Worm (Caenorhabditis elegans): ENCODE results near the gene K12H6.2.

- TF ChIP-seq mdl-1 (tag; optimal IDR thresholded peaks at IDR 0.05) (no peak), zfp-3 (GFP tag; conservative IDR thresholded peaks at IDR 0.05) (no peak), attf-4 (tag; optimal IDR thresholded peaks at IDR 0.05) (no peak), F10B5.3 (tag; optimal IDR thresholded peaks at IDR 0.05) (no peak), nhr-42 (GFP tag; IDR thresholded peaks at IDR 0.05) (no peak), F49E8.2 (tag; optimal IDR thresholded peaks at IDR 0.05; ENCODE audit: borderline replicate concordance) (no peak), egl-27 (tag; optimal IDR thresholded peaks at IDR 0.05) (no peak), ama-1 (optimal IDR thresholded peaks at IDR 0.05) (no peak), ces-1 (GFP tag; optimal IDR thresholded peaks at IDR 0.05) (no peak), unc-39 (tag; optimal IDR thresholded peaks at IDR 0.05) (no peak), nhr-102 (tag; optimal IDR thresholded peaks at IDR 0.05) (no peak), ceh-62 (tag; optimal IDR thresholded peaks at IDR 0.05) (no peak), cey-2 (tag; optimal IDR thresholded peaks at IDR 0.05; ENCODE audit: borderline replicate concordance, insufficient read depth) (no peak)
Observed at ce11 chrII:2822435-2822920, 7.1 kb upstream of the K12H6.2 start, which contains the start of the genes fut-4 and K12H6.10.
